Fruit fly (Drosophila melanogaster): ENCODE measurements around the gene CG43060.

The CG43060 gene

DNA sequence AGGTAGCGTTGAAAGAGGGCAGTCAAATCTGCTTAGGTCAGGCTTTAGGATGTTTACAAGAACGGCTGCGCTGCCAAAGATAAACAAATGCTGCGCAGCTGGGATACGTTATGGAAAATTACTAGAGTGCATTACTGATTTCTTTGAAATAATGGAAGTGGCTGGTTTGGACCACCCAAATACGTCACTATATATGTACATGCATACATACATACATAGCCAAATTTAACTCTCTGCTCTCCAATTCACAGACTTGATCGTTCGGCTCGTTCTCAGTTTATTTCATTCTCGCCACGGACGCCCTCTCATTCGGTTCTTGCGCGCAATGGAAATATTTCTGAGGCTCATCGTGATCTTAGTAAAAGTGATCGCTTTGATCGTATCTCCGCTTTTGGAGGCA, 52.8 kb downstream of the CG43060 start, which contains the start of gene CG7900:
CG7900 (plus strand) TSS at position 301 of the 400 bp plus-strand sequence.
- TF ChIP-seq Vsx2 (GFP tag; optimal IDR thresholded peaks at IDR 0.05; ENCODE audit: partially characterized antibody) (peak; percentile 6), Dif (GFP tag; optimal IDR thresholded peaks at IDR 0.05; ENCODE audit: partially characterized antibody) (peak; percentile 73), Hnf4 (GFP tag; optimal IDR thresholded peaks at IDR 0.05) (peak; percentile 3), Jra (GFP tag; optimal IDR thresholded peaks at IDR 0.05) (peak; percentile 2), dl (GFP tag; optimal IDR thresholded peaks at IDR 0.05; ENCODE audit: insufficient read depth in 1 of 2, partially characterized antibody in 2 of 2) (peak; percentile 17 to 27)

DNA sequence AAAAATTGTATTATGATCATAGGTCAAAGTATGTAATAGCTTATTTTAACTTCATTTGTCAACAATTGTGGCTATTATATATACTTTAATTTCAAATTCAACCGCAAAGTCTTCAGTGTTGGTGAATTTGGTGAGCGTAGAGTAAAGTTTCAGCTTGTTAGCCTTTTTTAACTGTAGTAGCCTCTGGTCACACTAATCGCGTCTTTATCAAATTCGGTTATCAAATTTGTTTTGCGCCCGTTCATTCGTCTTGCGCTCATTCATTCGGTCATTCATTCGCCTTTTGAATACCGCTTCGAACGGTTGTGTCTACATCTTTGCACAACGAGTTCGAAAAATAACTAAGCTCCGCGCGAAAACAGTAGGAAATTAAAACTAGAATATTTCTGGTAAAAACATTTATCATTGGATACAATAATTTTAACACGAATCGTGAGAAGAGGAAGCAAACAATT, 64.1 kb downstream of the CG43060 start, which contains the start of gene puc:
puc (plus strand) TSS at position 245 of the 455 bp plus-strand sequence.
- peak; percentile 17 for TF ChIP-seq sv (GFP tag; optimal IDR thresholded peaks at IDR 0.05)
- peak; percentile 66 for TF ChIP-seq Hnf4 (GFP tag; optimal IDR thresholded peaks at IDR 0.05)
- TF ChIP-seq N (GFP tag; optimal IDR thresholded peaks at IDR 0.05), result no peak
- peak; percentile 16 for TF ChIP-seq HLH106 (tag; optimal IDR thresholded peaks at IDR 0.05)
- TF ChIP-seq Dfd (GFP tag; optimal IDR thresholded peaks at IDR 0.05), result no peak
- peak; percentile 93 for TF ChIP-seq psq (GFP tag; optimal IDR thresholded peaks at IDR 0.05)
- peak; percentile 24 for TF ChIP-seq br (GFP tag; optimal IDR thresholded peaks at IDR 0.05)
- peak; percentile 14 to 56 for TF ChIP-seq dl (GFP tag; optimal IDR thresholded peaks at IDR 0.05; ENCODE audit: insufficient read depth in 1 of 2, partially characterized antibody in 2 of 2)
- TF ChIP-seq Dif (GFP tag; optimal IDR thresholded peaks at IDR 0.05; ENCODE audit: partially characterized antibody), result peak; percentile 81
- peak; percentile 89 for TF ChIP-seq Hr83 (GFP tag; optimal IDR thresholded peaks at IDR 0.05; ENCODE audit: poor library complexity, severe bottlenecking)
- TF ChIP-seq rgr (GFP tag; optimal IDR thresholded peaks at IDR 0.05), result peak; percentile 61
- TF ChIP-seq tai (GFP tag; optimal IDR thresholded peaks at IDR 0.05), result peak; percentile 26
- peak; percentile 28 for TF ChIP-seq fru (GFP tag; optimal IDR thresholded peaks at IDR 0.05)
- TF ChIP-seq Vsx2 (GFP tag; optimal IDR thresholded peaks at IDR 0.05; ENCODE audit: partially characterized antibody), result peak; percentile 92
- no peak for TF ChIP-seq GATAd (GFP tag; optimal IDR thresholded peaks at IDR 0.05)
- no peak for TF ChIP-seq dmrt93B (GFP tag; optimal IDR thresholded peaks at IDR 0.05)
- no peak for TF ChIP-seq CrebA (GFP tag; optimal IDR thresholded peaks at IDR 0.05; ENCODE audit: borderline replicate concordance)
- TF ChIP-seq Sp1 (GFP tag; optimal IDR thresholded peaks at IDR 0.05), result peak; percentile 62
- peak; percentile 44 for TF ChIP-seq dsf (GFP tag; optimal IDR thresholded peaks at IDR 0.05; ENCODE audit: borderline replicate concordance)
- no peak for TF ChIP-seq lola (GFP tag; optimal IDR thresholded peaks at IDR 0.05)
- no peak for TF ChIP-seq woc (GFP tag; optimal IDR thresholded peaks at IDR 0.05)
- TF ChIP-seq h (GFP tag; optimal IDR thresholded peaks at IDR 0.05), result peak; percentile 66
- peak; percentile 78 for TF ChIP-seq brk (GFP tag; optimal IDR thresholded peaks at IDR 0.05)
- TF ChIP-seq sage (GFP tag; optimal IDR thresholded peaks at IDR 0.05), result peak; percentile 20
- TF ChIP-seq foxo (GFP tag; optimal IDR thresholded peaks at IDR 0.05), result peak; percentile 22 to 55
- TF ChIP-seq CG32264 (GFP tag; optimal IDR thresholded peaks at IDR 0.05), result no peak
- TF ChIP-seq OdsH (GFP tag; optimal IDR thresholded peaks at IDR 0.05), result peak; percentile 49
- peak; percentile 22 for TF ChIP-seq Myc (optimal IDR thresholded peaks at IDR 0.05)
- no peak for TF ChIP-seq jim (GFP tag; optimal IDR thresholded peaks at IDR 0.05)
- peak; percentile 35 for TF ChIP-seq Jra (GFP tag; optimal IDR thresholded peaks at IDR 0.05)
- TF ChIP-seq Rel (GFP tag; optimal IDR thresholded peaks at IDR 0.05), result no peak
- TF ChIP-seq Rel (tag; optimal IDR thresholded peaks at IDR 0.05), result peak; percentile 46
